Fruit fly (Drosophila melanogaster): ENCODE measurements around the gene CG9917.

The CG9917 gene

dm6 chrX:16278783-16279182, 44.2 kb downstream of the CG9917 start (continued):
- TF ChIP-seq CG33213 (GFP tag; optimal IDR thresholded peaks at IDR 0.05) (peak; percentile 16), NK7.1 (GFP tag; optimal IDR thresholded peaks at IDR 0.05) (no peak), GATAe (GFP tag; conservative IDR thresholded peaks at IDR 0.05) (0 out of 2 replicates have a peak, but pooled peaks have one; percentile 20), ken (GFP tag; IDR thresholded peaks at IDR 0.05) (peak; percentile 83), CG7357 (GFP tag; IDR thresholded peaks at IDR 0.05) (peak; percentile 68; the same call in 2 of the 3 replicates), Antp (GFP tag; optimal IDR thresholded peaks at IDR 0.05) (peak; percentile 54), Med (GFP tag) (peak; percentile 94), oc (tag; optimal IDR thresholded peaks at IDR 0.05) (peak; percentile 75), Abd-B (GFP tag; optimal IDR thresholded peaks at IDR 0.05) (peak; percentile 59), cad (GFP tag; optimal IDR thresholded peaks at IDR 0.05) (no peak), nmo (GFP tag; optimal IDR thresholded peaks at IDR 0.05) (peak; percentile 75), vvl (GFP tag; IDR thresholded peaks at IDR 0.05) (peak; percentile 93), trem (tag; optimal IDR thresholded peaks at IDR 0.05) (peak; percentile 85), CG7786 (GFP tag; optimal IDR thresholded peaks at IDR 0.05) (peak; percentile 61), kah (GFP tag; optimal IDR thresholded peaks at IDR 0.05) (peak; percentile 76), Rx (GFP tag; IDR thresholded peaks at IDR 0.05) (peak; percentile 82), cas (GFP tag; IDR thresholded peaks at IDR 0.05) (0 out of 2 replicates have a peak, but pooled peaks have one; percentile 32), CG15073 (GFP tag; optimal IDR thresholded peaks at IDR 0.05) (no peak), CG2875 (GFP tag; optimal IDR thresholded peaks at IDR 0.05) (peak; percentile 91), Oaz (GFP tag; IDR thresholded peaks at IDR 0.05) (peak; percentile 71), nerfin-1 (tag; optimal IDR thresholded peaks at IDR 0.05) (peak; percentile 82), bab2 (GFP tag; optimal IDR thresholded peaks at IDR 0.05) (peak; percentile 46), CG10274 (GFP tag; optimal IDR thresholded peaks at IDR 0.05) (peak; percentile 70), E2f1 (GFP tag; IDR thresholded peaks at IDR 0.05) (peak; percentile 81), CG11696 (GFP tag; IDR thresholded peaks at IDR 0.05) (peak; percentile 62), her (GFP tag; optimal IDR thresholded peaks at IDR 0.05) (peak; percentile 16), tgo (GFP tag; IDR thresholded peaks at IDR 0.05) (peak; percentile 77), nau (GFP tag; optimal IDR thresholded peaks at IDR 0.05) (peak; percentile 74), lola (GFP tag; optimal IDR thresholded peaks at IDR 0.05) (peak in 1 of 3 experiments; percentile 86), pb (GFP tag; optimal IDR thresholded peaks at IDR 0.05) (peak; percentile 27), CG12104 (GFP tag; optimal IDR thresholded peaks at IDR 0.05) (peak; percentile 72), ash1 (GFP tag; optimal IDR thresholded peaks at IDR 0.05) (no peak), emc (GFP tag; optimal IDR thresholded peaks at IDR 0.05) (no peak), CG9727 (GFP tag; optimal IDR thresholded peaks at IDR 0.05) (peak; percentile 80), Lpt (GFP tag; optimal IDR thresholded peaks at IDR 0.05) (no peak), CG6175 (GFP tag; IDR thresholded peaks at IDR 0.05) (no peak), MESR4 (GFP tag; optimal IDR thresholded peaks at IDR 0.05) (peak; percentile 7), CG2129 (GFP tag; IDR thresholded peaks at IDR 0.05; ENCODE audit: partially characterized antibody) (no peak), CG6272 (GFP tag; IDR thresholded peaks at IDR 0.05) (peak; percentile 46), insv (GFP tag; optimal IDR thresholded peaks at IDR 0.05) (no peak), corto (GFP tag; optimal IDR thresholded peaks at IDR 0.05) (peak; percentile 40), shn (GFP tag; optimal IDR thresholded peaks at IDR 0.05) (peak; percentile 23), gcm (GFP tag; optimal IDR thresholded peaks at IDR 0.05) (peak; percentile 84), CG10147 (GFP tag; optimal IDR thresholded peaks at IDR 0.05) (peak; percentile 71), Atf6 (GFP tag; IDR thresholded peaks at IDR 0.05) (peak; percentile 64), CkIIα-i1 (GFP tag; IDR thresholded peaks at IDR 0.05) (no peak), CG9215 (GFP tag; IDR thresholded peaks at IDR 0.05) (peak; percentile 51), CG12155 (GFP tag; optimal IDR thresholded peaks at IDR 0.05) (peak; percentile 35), CG15601 (tag; optimal IDR thresholded peaks at IDR 0.05) (peak; percentile 79), chm (GFP tag; IDR thresholded peaks at IDR 0.05) (peak; percentile 93)
